Fruit fly (Drosophila melanogaster) whole organism, wandering third instar larva: ENCODE results near the gene mof.

ENCODE experiments used
- Abd-B ChIP-seq: fragments of >200 bp; optimal IDR thresholded peaks from 2 replicates; lab custom pipeline; 2017; ENCODE audit warnings: missing biosample characterization, missing genetic modification characterization
- CG32264 ChIP-seq: fragments of 200-800 bp; sonication (Bioruptor generic); optimal IDR thresholded peaks from 2 replicates; lab custom pipeline; 2016; ENCODE audit warnings: missing biosample characterization, missing genetic modification characterization
- CG9705 ChIP-seq: fragments of 200-800 bp; sonication (Bioruptor generic); optimal IDR thresholded peaks from 2 replicates; lab custom pipeline; 2018; ENCODE audit warnings: missing biosample characterization, mild to moderate bottlenecking, missing genetic modification characterization
- CrebA ChIP-seq: fragments of 200-800 bp; sonication (Bioruptor generic); optimal IDR thresholded peaks from 2 replicates; lab custom pipeline; 2016; ENCODE audit warnings: missing biosample characterization, mild to moderate bottlenecking, missing genetic modification characterization, borderline replicate concordance
- Dfd ChIP-seq: fragments of >200 bp; optimal IDR thresholded peaks from 2 replicates; lab custom pipeline; 2017; ENCODE audit warnings: missing biosample characterization, missing genetic modification characterization
- Dif ChIP-seq: fragments of 200-275, 200-300 bp; sonication (Bioruptor generic); optimal IDR thresholded peaks from 2 replicates; lab custom pipeline; 2018; ENCODE audit warnings: missing biosample characterization, missing genetic modification characterization; ENCODE audit not compliant: partially characterized antibody
- GATAd ChIP-seq: sonication (Bioruptor generic); optimal IDR thresholded peaks from 2 replicates; lab custom pipeline; 2016; ENCODE audit warnings: missing biosample characterization, missing genetic modification characterization
- HLH106 ChIP-seq: fragments of 200-800 bp; optimal IDR thresholded peaks from 3 replicates; lab custom pipeline; 2019; ENCODE audit warnings: missing biosample characterization, mild to moderate bottlenecking, missing genetic modification characterization, moderate library complexity
- Hnf4 ChIP-seq: fragments of 200-800 bp; sonication (Bioruptor generic); optimal IDR thresholded peaks from 2 replicates; lab custom pipeline; 2016; ENCODE audit warnings: missing biosample characterization, mild to moderate bottlenecking, missing genetic modification characterization
- Hr78 ChIP-seq: fragments of >200 bp; optimal IDR thresholded peaks from 2 replicates; lab custom pipeline; 2017; ENCODE audit warnings: missing biosample characterization, missing genetic modification characterization
- Hr83 ChIP-seq: fragments of 200-300 bp; sonication (Bioruptor generic); optimal IDR thresholded peaks from 2 replicates; lab custom pipeline; 2016; ENCODE audit warnings: missing biosample characterization, mild to moderate bottlenecking, missing genetic modification characterization, moderate library complexity; ENCODE audit not compliant: poor library complexity, severe bottlenecking
- Jra ChIP-seq: sonication (Bioruptor generic); optimal IDR thresholded peaks from 2 replicates; lab custom pipeline; 2016; ENCODE audit warnings: missing biosample characterization, missing genetic modification characterization
- Mio ChIP-seq: sonication (Bioruptor generic); optimal IDR thresholded peaks from 2 replicates; lab custom pipeline; 2016; ENCODE audit warnings: missing biosample characterization, missing genetic modification characterization
- Myc ChIP-seq: fragments of >200 bp; optimal IDR thresholded peaks from 2 replicates; lab custom pipeline; 2017
- N ChIP-seq: fragments of >200 bp; optimal IDR thresholded peaks from 2 replicates; lab custom pipeline; 2018; ENCODE audit warnings: missing biosample characterization, missing external identifiers, missing genetic modification characterization
- OdsH ChIP-seq: fragments of 200-800 bp; sonication (Bioruptor generic); optimal IDR thresholded peaks from 2 replicates; lab custom pipeline; 2016; ENCODE audit warnings: missing biosample characterization, mild to moderate bottlenecking, missing genetic modification characterization
- Rel ChIP-seq, 2 experiments: fragments of 200-800 bp; sonication (Bioruptor generic) in 1 of 2; optimal IDR thresholded peaks; 2 replicates in 1 of 2; 3 replicates in 1 of 2; lab custom pipeline; 2016 to 2019; ENCODE audit warnings: mild to moderate bottlenecking in 2 of 2, missing biosample characterization in 2 of 2, missing genetic modification characterization in 2 of 2, moderate library complexity in 1 of 2
- Sp1 ChIP-seq: fragments of 200-800 bp; sonication (Bioruptor generic); optimal IDR thresholded peaks from 3 replicates; lab custom pipeline; 2019; ENCODE audit warnings: missing biosample characterization, mild to moderate bottlenecking, missing genetic modification characterization, moderate library complexity
- Vsx2 ChIP-seq: fragments of 200-300, 225-300 bp; sonication (Bioruptor generic); optimal IDR thresholded peaks from 2 replicates; lab custom pipeline; 2018; ENCODE audit warnings: missing biosample characterization, missing genetic modification characterization; ENCODE audit not compliant: partially characterized antibody
- br ChIP-seq: fragments of 200-800 bp; sonication (Bioruptor generic); optimal IDR thresholded peaks from 2 replicates; lab custom pipeline; 2016; ENCODE audit warnings: missing biosample characterization, missing genetic modification characterization
- brk ChIP-seq: fragments of 200-800 bp; sonication (Bioruptor generic); optimal IDR thresholded peaks from 2 replicates; lab custom pipeline; 2016; ENCODE audit warnings: missing biosample characterization, mild to moderate bottlenecking, missing genetic modification characterization
- dl ChIP-seq, 2 experiments: fragments of 175-275, 200-275 bp in 1 of 2; fragments of 200-275 bp in 1 of 2; sonication (Bioruptor generic); optimal IDR thresholded peaks; lab custom pipeline; 2018; ENCODE audit warnings: mild to moderate bottlenecking in 2 of 2, missing biosample characterization in 2 of 2, missing genetic modification characterization in 2 of 2, moderate library complexity in 2 of 2; ENCODE audit not compliant: partially characterized antibody in 2 of 2, insufficient read depth in 1 of 2
- dmrt93B ChIP-seq: fragments of 200-800 bp; sonication (Bioruptor generic); optimal IDR thresholded peaks from 2 replicates; lab custom pipeline; 2018; ENCODE audit warnings: missing biosample characterization, mild to moderate bottlenecking, missing genetic modification characterization
- dsf ChIP-seq: sonication (Bioruptor generic); optimal IDR thresholded peaks from 2 replicates; lab custom pipeline; 2016; ENCODE audit warnings: missing biosample characterization, missing genetic modification characterization, borderline replicate concordance
- ey ChIP-seq: fragments of 200-800 bp; sonication (Bioruptor generic); optimal IDR thresholded peaks from 2 replicates; lab custom pipeline; 2016; ENCODE audit warnings: missing biosample characterization, missing genetic modification characterization
- foxo ChIP-seq, 2 experiments: fragments of 200-800 bp; sonication (Bioruptor generic); optimal IDR thresholded peaks; 2 replicates in 1 of 2; 3 replicates in 1 of 2; lab custom pipeline; 2016 to 2017; ENCODE audit warnings: missing biosample characterization in 2 of 2, missing genetic modification characterization in 2 of 2
- fru ChIP-seq: fragments of 200-800 bp; sonication (Bioruptor generic); optimal IDR thresholded peaks from 3 replicates; lab custom pipeline; 2016; ENCODE audit warnings: missing biosample characterization, mild to moderate bottlenecking, missing genetic modification characterization
- h ChIP-seq: fragments of 200-800 bp; sonication (Bioruptor generic); optimal IDR thresholded peaks from 3 replicates; lab custom pipeline; 2016; ENCODE audit warnings: missing biosample characterization, mild to moderate bottlenecking, missing genetic modification characterization
- jim ChIP-seq: fragments of 175-275, 200-325 bp; sonication (Bioruptor generic); optimal IDR thresholded peaks from 2 replicates; lab custom pipeline; 2016; ENCODE audit warnings: missing biosample characterization, mild to moderate bottlenecking, missing genetic modification characterization
- lola ChIP-seq: fragments of >200 bp; optimal IDR thresholded peaks from 2 replicates; lab custom pipeline; 2017; ENCODE audit warnings: missing biosample characterization, missing genetic modification characterization
- pan ChIP-seq: fragments of >200 bp; optimal IDR thresholded peaks from 2 replicates; lab custom pipeline; 2017
- psq ChIP-seq: fragments of 200-800 bp; sonication (Bioruptor generic); optimal IDR thresholded peaks from 3 replicates; lab custom pipeline; 2017; ENCODE audit warnings: missing biosample characterization, mild to moderate bottlenecking, missing genetic modification characterization, moderate library complexity
- rgr ChIP-seq: fragments of 200-800 bp; sonication (Bioruptor generic); optimal IDR thresholded peaks from 3 replicates; lab custom pipeline; 2016; ENCODE audit warnings: missing biosample characterization, mild to moderate bottlenecking, missing genetic modification characterization
- sage ChIP-seq: fragments of 200-800 bp; sonication (Bioruptor generic); optimal IDR thresholded peaks from 2 replicates; lab custom pipeline; 2016; ENCODE audit warnings: missing biosample characterization, mild to moderate bottlenecking, missing genetic modification characterization
- sv ChIP-seq: fragments of 200-800 bp; sonication (Bioruptor generic); optimal IDR thresholded peaks from 3 replicates; lab custom pipeline; 2016; ENCODE audit warnings: missing biosample characterization, missing genetic modification characterization
- tai ChIP-seq: sonication (Bioruptor generic); optimal IDR thresholded peaks from 2 replicates; lab custom pipeline; 2016; ENCODE audit warnings: missing biosample characterization, missing genetic modification characterization
- usp ChIP-seq: fragments of >200 bp; optimal IDR thresholded peaks from 2 replicates; lab custom pipeline; 2017; ENCODE audit warnings: missing biosample characterization, missing genetic modification characterization
- woc ChIP-seq: sonication (Bioruptor generic); optimal IDR thresholded peaks from 2 replicates; lab custom pipeline; 2016; ENCODE audit warnings: missing biosample characterization, mild to moderate bottlenecking, missing genetic modification characterization

mof gene

DNA sequence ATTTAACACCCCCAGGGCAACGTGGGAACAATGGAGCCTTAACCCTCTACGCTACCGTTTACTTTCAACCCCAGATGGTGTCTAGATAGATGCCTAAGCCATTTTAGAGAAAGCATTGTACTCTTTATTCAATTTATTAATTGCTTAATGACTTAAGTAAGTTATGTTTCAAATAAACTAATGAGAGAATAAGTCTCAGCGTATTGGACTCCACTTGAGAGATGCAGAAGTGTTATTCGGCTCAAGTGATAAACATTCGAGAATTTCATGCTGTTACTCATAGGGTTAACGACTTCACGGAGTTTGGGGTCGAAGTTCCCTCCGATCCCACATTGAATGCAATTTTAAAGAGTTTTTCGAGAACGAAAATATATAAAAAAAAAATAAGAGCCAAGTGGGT lies 11.6 kb upstream of the mof start:
- TF ChIP-seq foxo (GFP tag; optimal IDR thresholded peaks at IDR 0.05; lab: Kevin White, UChicago) (peak in 1 of 2 experiments; percentile 2), HLH106 (tag; lab: Kevin White, UChicago) (peak; percentile 36), CrebA (no peak), woc (GFP tag; lab: Kevin White, UChicago) (peak; percentile 15), CG32264 (GFP tag; lab: Kevin White, UChicago) (no peak), Hnf4 (GFP tag; lab: Kevin White, UChicago) (no peak), lola (GFP tag; lab: Kevin White, UChicago) (no peak), sv (GFP tag; lab: Kevin White, UChicago) (no peak), Myc (lab: Kevin White, UChicago) (no peak), ey (no peak), dmrt93B (GFP tag; lab: Kevin White, UChicago) (no peak), dl (GFP tag; optimal IDR thresholded peaks at IDR 0.05; lab: Kevin White, UChicago; ENCODE audit: insufficient read depth in 1 of 2, partially characterized antibody in 2 of 2) (no peak), fru (GFP tag; lab: Kevin White, UChicago) (peak; percentile 33), sage (GFP tag; lab: Kevin White, UChicago) (no peak), N (GFP tag; lab: Kevin White, UChicago) (no peak), br (GFP tag; lab: Kevin White, UChicago) (no peak), dsf (no peak), Vsx2 (GFP tag; lab: Kevin White, UChicago) (no peak), jim (GFP tag; lab: Kevin White, UChicago) (no peak), usp (GFP tag; lab: Kevin White, UChicago) (no peak), Rel (GFP tag; optimal IDR thresholded peaks at IDR 0.05; lab: Kevin White, UChicago) (no peak), Rel (tag; optimal IDR thresholded peaks at IDR 0.05; lab: Kevin White, UChicago) (no peak), Abd-B (GFP tag; lab: Kevin White, UChicago) (no peak), h (GFP tag; lab: Kevin White, UChicago) (peak; percentile 31), Sp1 (peak; percentile 26), tai (GFP tag; lab: Kevin White, UChicago) (no peak), psq (no peak)

- TF ChIP-seq Jra (GFP tag; lab: Kevin White, UChicago) (peak; percentile 73), Hnf4 (GFP tag; lab: Kevin White, UChicago) (peak; percentile 92), jim (GFP tag; lab: Kevin White, UChicago) (peak; percentile 34), sage (GFP tag; lab: Kevin White, UChicago) (peak; percentile 64), lola (GFP tag; lab: Kevin White, UChicago) (no peak), br (GFP tag; lab: Kevin White, UChicago) (peak; percentile 86), fru (GFP tag; lab: Kevin White, UChicago) (peak; percentile 91), Dfd (GFP tag; lab: Kevin White, UChicago) (no peak), tai (GFP tag; lab: Kevin White, UChicago) (no peak), CG9705 (GFP tag; lab: Kevin White, UChicago) (peak; percentile 67), CrebA (no peak), woc (GFP tag; lab: Kevin White, UChicago) (peak; percentile 95), Vsx2 (GFP tag; lab: Kevin White, UChicago) (peak; percentile 88), dsf (no peak), brk (peak; percentile 65), CG32264 (GFP tag; lab: Kevin White, UChicago) (peak; percentile 65), foxo (GFP tag; optimal IDR thresholded peaks at IDR 0.05; lab: Kevin White, UChicago) (peak; percentile 28 to 91), Rel (GFP tag; optimal IDR thresholded peaks at IDR 0.05; lab: Kevin White, UChicago) (peak; percentile 21), Rel (tag; optimal IDR thresholded peaks at IDR 0.05; lab: Kevin White, UChicago) (peak; percentile 83), Hr83 (peak; percentile 20), dl (GFP tag; optimal IDR thresholded peaks at IDR 0.05; lab: Kevin White, UChicago; ENCODE audit: insufficient read depth in 1 of 2, partially characterized antibody in 2 of 2) (peak; percentile 86 to 87), Mio (GFP tag; lab: Kevin White, UChicago) (peak; percentile 53), Hr78 (GFP tag; lab: Kevin White, UChicago) (no peak), GATAd (GFP tag; lab: Kevin White, UChicago) (no peak), usp (GFP tag; lab: Kevin White, UChicago) (no peak), Abd-B (GFP tag; lab: Kevin White, UChicago) (no peak), HLH106 (tag; lab: Kevin White, UChicago) (peak; percentile 85), Sp1 (peak; percentile 80), dmrt93B (GFP tag; lab: Kevin White, UChicago) (peak; percentile 72), sv (GFP tag; lab: Kevin White, UChicago) (no peak), OdsH (peak; percentile 90), ey (peak; percentile 91), Myc (lab: Kevin White, UChicago) (no peak), h (GFP tag; lab: Kevin White, UChicago) (peak; percentile 95), Dif (GFP tag; lab: Kevin White, UChicago) (peak; percentile 85), pan (no peak), psq (peak; percentile 96), N (GFP tag; lab: Kevin White, UChicago) (no peak), rgr (GFP tag; lab: Kevin White, UChicago) (peak; percentile 88)
These were observed 10.3 kb upstream of the mof start for dm6 chrX:5886764-5887555.
